Fruit fly (Drosophila melanogaster): ENCODE results near the gene Mad.

Mad gene

DNA sequence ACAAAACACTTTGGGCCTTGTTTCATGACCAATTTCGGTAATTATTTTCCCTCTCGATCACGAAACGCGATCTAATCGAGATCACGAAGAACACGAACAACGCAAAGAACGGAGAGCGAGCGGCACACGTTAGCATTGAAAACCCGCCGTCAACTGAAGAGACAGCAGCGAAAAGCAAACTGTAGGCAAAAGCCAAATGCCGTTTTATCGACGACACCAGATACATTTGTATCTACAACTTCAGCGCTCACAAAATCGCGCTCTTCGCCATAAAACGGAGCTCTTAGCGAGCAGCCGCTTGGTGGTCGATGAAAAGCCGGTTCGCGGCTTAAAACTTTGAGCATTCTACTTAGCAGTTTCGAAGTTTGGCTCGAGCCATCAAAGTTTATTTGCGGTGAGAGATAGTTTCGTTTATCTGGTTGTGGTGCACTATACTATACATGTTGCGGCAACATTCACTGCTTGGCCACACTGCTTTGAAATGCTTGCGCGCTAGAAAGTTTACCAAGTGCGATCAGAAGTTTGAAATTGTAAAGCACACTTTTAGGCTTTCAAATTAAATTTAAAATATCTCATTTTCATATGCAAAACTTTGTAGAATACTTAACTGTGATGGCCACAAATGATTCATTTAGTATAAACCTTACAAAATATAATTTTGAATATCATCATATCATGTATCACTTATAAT lies 51.3 kb downstream of the Mad start (continued):
- TF ChIP-seq Ets21C (GFP tag; optimal IDR thresholded peaks at IDR 0.05) (no peak), CG8632 (GFP tag; optimal IDR thresholded peaks at IDR 0.05) (no peak), CG10669 (GFP tag; optimal IDR thresholded peaks at IDR 0.05) (no peak), CG11902 (GFP tag; optimal IDR thresholded peaks at IDR 0.05) (no peak), CG3919 (GFP tag; optimal IDR thresholded peaks at IDR 0.05) (no peak), dsx (GFP tag; optimal IDR thresholded peaks at IDR 0.05; ENCODE audit: poor library complexity, severe bottlenecking) (peak; percentile 2), CG6163 (GFP tag; IDR thresholded peaks at IDR 0.05) (no peak), topi (GFP tag; optimal IDR thresholded peaks at IDR 0.05) (no peak), Sox14 (GFP tag; optimal IDR thresholded peaks at IDR 0.05) (no peak), fkh (GFP tag; optimal IDR thresholded peaks at IDR 0.05) (peak; percentile 61), achi (GFP tag; optimal IDR thresholded peaks at IDR 0.05) (no peak), CG6276 (GFP tag; optimal IDR thresholded peaks at IDR 0.05) (no peak), CG9139 (GFP tag; optimal IDR thresholded peaks at IDR 0.05) (no peak)

DNA sequence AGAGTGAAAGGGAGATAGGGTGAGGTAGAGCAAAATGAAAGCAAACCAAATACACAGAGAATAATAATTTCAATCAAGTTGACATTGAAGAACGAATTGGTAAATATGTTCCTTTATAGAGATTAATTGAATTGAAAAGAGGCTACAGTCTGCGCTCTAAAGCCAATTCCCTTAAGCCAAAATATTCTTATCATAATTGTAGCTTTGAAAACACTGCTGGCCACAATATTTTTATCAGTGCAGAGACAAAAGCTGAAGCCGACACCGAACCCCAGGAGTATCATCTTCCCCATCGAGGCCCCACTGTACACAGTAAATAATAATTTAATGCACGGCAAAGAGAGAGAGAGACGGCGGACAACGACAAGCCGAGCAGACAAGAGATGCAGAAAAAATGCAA lies 53.5 kb downstream of the Mad start:
- TF ChIP-seq Hr4 (GFP tag; optimal IDR thresholded peaks at IDR 0.05) (peak; percentile 92), ss (GFP tag; optimal IDR thresholded peaks at IDR 0.05) (peak; percentile 49 to 69), topi (GFP tag; optimal IDR thresholded peaks at IDR 0.05) (peak; percentile 69), CG4318 (GFP tag; optimal IDR thresholded peaks at IDR 0.05) (peak; percentile 85), OdsH (GFP tag; optimal IDR thresholded peaks at IDR 0.05) (peak; percentile 63), CG6854 (GFP tag; optimal IDR thresholded peaks at IDR 0.05) (no peak), Gug (GFP tag; IDR thresholded peaks at IDR 0.05) (peak; percentile 88), net (GFP tag; optimal IDR thresholded peaks at IDR 0.05) (peak; percentile 69), CG6163 (GFP tag; IDR thresholded peaks at IDR 0.05) (peak; percentile 88), CG10631 (GFP tag; optimal IDR thresholded peaks at IDR 0.05) (peak; percentile 79), fkh (GFP tag; optimal IDR thresholded peaks at IDR 0.05) (no peak), Ets96B (tag; optimal IDR thresholded peaks at IDR 0.05) (peak; percentile 78), CG31627 (GFP tag; optimal IDR thresholded peaks at IDR 0.05) (peak; percentile 81), dsx (GFP tag; optimal IDR thresholded peaks at IDR 0.05; ENCODE audit: poor library complexity, severe bottlenecking) (peak; percentile 67), Sox15 (GFP tag; optimal IDR thresholded peaks at IDR 0.05) (peak; percentile 75), CG11294 (GFP tag; IDR thresholded peaks at IDR 0.05) (peak; percentile 84), CG9139 (GFP tag; optimal IDR thresholded peaks at IDR 0.05) (no peak), CG16779 (tag; optimal IDR thresholded peaks at IDR 0.05) (peak; percentile 12), Hr38 (GFP tag; optimal IDR thresholded peaks at IDR 0.05) (no peak), fd85E (GFP tag; optimal IDR thresholded peaks at IDR 0.05) (peak; percentile 65), CG6276 (GFP tag; optimal IDR thresholded peaks at IDR 0.05) (peak; percentile 80), CG1621 (tag; optimal IDR thresholded peaks at IDR 0.05) (no peak), CG8319 (GFP tag; optimal IDR thresholded peaks at IDR 0.05) (peak; percentile 69), CG7368 (GFP tag; optimal IDR thresholded peaks at IDR 0.05) (peak; percentile 80), achi (GFP tag; optimal IDR thresholded peaks at IDR 0.05) (peak; percentile 81), esn (GFP tag; optimal IDR thresholded peaks at IDR 0.05) (peak; percentile 55), Lpt (GFP tag; optimal IDR thresholded peaks at IDR 0.05) (peak; percentile 74), CG6808 (GFP tag; optimal IDR thresholded peaks at IDR 0.05) (peak; percentile 70), Smox (GFP tag; optimal IDR thresholded peaks at IDR 0.05) (peak; percentile 71), Ets21C (GFP tag; optimal IDR thresholded peaks at IDR 0.05) (peak; percentile 30), CG32006 (GFP tag; optimal IDR thresholded peaks at IDR 0.05) (peak; percentile 93), lz (GFP tag; optimal IDR thresholded peaks at IDR 0.05) (peak; percentile 71), CG3032 (tag; optimal IDR thresholded peaks at IDR 0.05) (peak; percentile 77), CG8632 (GFP tag; optimal IDR thresholded peaks at IDR 0.05) (peak; percentile 79), Eip75B (GFP tag; optimal IDR thresholded peaks at IDR 0.05) (peak; percentile 81), Blimp-1 (GFP tag; optimal IDR thresholded peaks at IDR 0.05) (peak; percentile 46), eg (GFP tag; IDR thresholded peaks at IDR 0.05) (peak; percentile 84), CG10669 (GFP tag; optimal IDR thresholded peaks at IDR 0.05) (peak; percentile 78), Met (GFP tag; optimal IDR thresholded peaks at IDR 0.05) (peak; percentile 82), CG11762 (GFP tag; optimal IDR thresholded peaks at IDR 0.05; ENCODE audit: insufficient read depth) (peak; percentile 60), Eip93F (GFP tag; optimal IDR thresholded peaks at IDR 0.05) (no peak), pdm3 (GFP tag; optimal IDR thresholded peaks at IDR 0.05) (peak; percentile 62), acj6 (GFP tag; optimal IDR thresholded peaks at IDR 0.05) (peak; percentile 81), CG6792 (GFP tag; optimal IDR thresholded peaks at IDR 0.05) (peak; percentile 66), CG3919 (GFP tag; optimal IDR thresholded peaks at IDR 0.05) (peak; percentile 85)
